Worm (Caenorhabditis elegans) whole organism, early embryonic: Measurements from ENCODE around the gene mec-2.

Experiments
- F13C5.2 ChIP-seq: sonication (generic microtip); optimal IDR thresholded peaks from 2 replicates; lab custom pipeline; 2017; ENCODE audit warnings: mild to moderate bottlenecking, missing genetic modification characterization, inconsistent platforms, missing compliant biosample characterization
- aly-1 ChIP-seq: sonication (generic microtip); optimal IDR thresholded peaks from 2 replicates; lab custom pipeline; 2016; ENCODE audit warnings: missing genetic modification characterization, missing compliant biosample characterization
- ama-1 ChIP-seq: fragments of 150-350 bp; optimal IDR thresholded peaks from 2 replicates; lab custom pipeline; 2014
- ceh-13 ChIP-seq: fragments of 200-800 bp; sonication (Bioruptor generic); optimal IDR thresholded peaks from 2 replicates; lab custom pipeline; 2018; ENCODE audit warnings: mild to moderate bottlenecking, missing genetic modification characterization, missing compliant biosample characterization
- hmg-4 ChIP-seq: fragments of 200-800 bp; sonication (Bioruptor generic); optimal IDR thresholded peaks from 2 replicates; lab custom pipeline; 2018; ENCODE audit warnings: mild to moderate bottlenecking, missing genetic modification characterization, missing compliant biosample characterization
- hnd-1 ChIP-seq: sonication (generic microtip); optimal IDR thresholded peaks from 2 replicates; lab custom pipeline; 2016; ENCODE audit warnings: missing genetic modification characterization, missing compliant biosample characterization
- scrt-1 ChIP-seq: fragments of 200-800 bp; sonication (Bioruptor generic); IDR thresholded peaks from 2 replicates; pipeline ENCODE4 v1.3.6; 2022; ENCODE audit warnings: missing genetic modification characterization, missing compliant biosample characterization
- sea-1 ChIP-seq: fragments of 200-800 bp; sonication (Bioruptor generic); conservative IDR thresholded peaks from 2 replicates; pipeline ENCODE4 v1.3.6; 2022; ENCODE audit warnings: missing genetic modification characterization, missing compliant biosample characterization
- tbx-11 ChIP-seq: fragments of 200-800 bp; sonication (Bioruptor generic); IDR thresholded peaks from 2 replicates; pipeline ENCODE4 v1.3.6; 2022; ENCODE audit warnings: missing genetic modification characterization, missing compliant biosample characterization
- tbx-37 ChIP-seq: fragments of 200-800 bp; sonication (Bioruptor generic); conservative IDR thresholded peaks from 2 replicates; pipeline ENCODE4 v1.3.6; 2022; ENCODE audit warnings: missing genetic modification reagents, missing genetic modification characterization, missing compliant biosample characterization

DNA sequence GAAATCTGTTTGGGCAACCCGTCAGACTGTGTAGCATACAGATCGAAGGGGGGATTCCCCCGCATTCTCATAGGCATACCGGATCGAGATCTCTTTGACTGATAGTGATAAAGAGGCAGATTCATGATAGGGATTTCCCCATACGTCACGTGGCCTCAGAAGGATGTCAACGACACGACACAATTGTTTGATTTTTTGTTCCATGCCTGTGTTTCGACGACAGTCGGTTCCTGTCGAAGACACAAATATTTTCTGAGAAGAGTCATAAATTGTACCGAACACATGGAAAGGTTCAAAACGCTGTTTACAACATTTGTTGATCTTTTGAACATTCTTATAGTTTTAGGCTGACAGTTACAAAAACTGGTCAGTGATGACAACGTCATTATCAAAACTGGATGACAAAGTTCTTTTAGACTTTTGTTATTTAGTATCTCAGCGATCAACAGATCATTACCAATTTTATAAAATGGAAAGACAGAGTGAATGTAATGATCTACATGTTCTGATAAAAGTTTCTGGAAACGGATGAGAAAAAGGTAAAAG is 61.0 kb downstream of the mec-2 start:
- TF ChIP-seq scrt-1 (GFP tag; lab: Robert Waterston, UW) (no peak), ama-1 (lab: Kevin White, UChicago) (no peak), F13C5.2 (tag; lab: Kevin White, UChicago) (no peak), aly-1 (no peak), sea-1 (GFP tag; lab: Robert Waterston, UW) (no peak), tbx-11 (no peak), ceh-13 (GFP tag; lab: Kevin White, UChicago) (no peak), tbx-37 (GFP tag; lab: Robert Waterston, UW) (no peak), hnd-1 (no peak), hmg-4 (no peak)
